Fruit fly (Drosophila melanogaster) whole organism, pupa: ENCODE results near the gene CG4270.

Experiments used
- CG10348 ChIP-seq: fragments of 200-800 bp; sonication (Bioruptor generic); IDR thresholded peaks from 2 replicates; pipeline ENCODE4 v1.3.6; 2022; ENCODE audit warnings: missing biosample characterization, missing genetic modification characterization
- CG12605 ChIP-seq: fragments of 200-800 bp; sonication (Bioruptor generic); IDR thresholded peaks from 2 replicates; pipeline ENCODE4 v1.3.6; 2022; ENCODE audit warnings: missing biosample characterization, missing genetic modification characterization
- CG13204 ChIP-seq: fragments of 200-800 bp; sonication (Bioruptor generic); optimal IDR thresholded peaks from 2 replicates; lab custom pipeline; 2018; ENCODE audit warnings: missing biosample characterization, mild to moderate bottlenecking, missing genetic modification characterization, moderate library complexity
- CG14655 ChIP-seq: fragments of 200-800 bp; sonication (Bioruptor generic); optimal IDR thresholded peaks from 3 replicates; lab custom pipeline; 2017; ENCODE audit warnings: mild to moderate bottlenecking, missing biosample characterization, missing genetic modification reagents, missing genetic modification characterization
- CG15710 ChIP-seq: fragments of 200-800 bp; sonication (Bioruptor generic); optimal IDR thresholded peaks from 2 replicates; lab custom pipeline; 2018; ENCODE audit warnings: missing biosample characterization, mild to moderate bottlenecking, missing genetic modification characterization, moderate library complexity
- CG17806 ChIP-seq: fragments of 200-800 bp; sonication (Bioruptor generic); optimal IDR thresholded peaks from 2 replicates; lab custom pipeline; 2018; ENCODE audit warnings: missing biosample characterization, mild to moderate bottlenecking, missing genetic modification characterization, moderate library complexity
- CG32121 ChIP-seq: fragments of 200-800 bp; sonication (Bioruptor generic); IDR thresholded peaks from 2 replicates; pipeline ENCODE4 v1.3.6; 2022; ENCODE audit warnings: missing biosample characterization, missing genetic modification characterization
- CG34367 ChIP-seq: fragments of 200-800 bp; sonication (Bioruptor generic); optimal IDR thresholded peaks from 2 replicates; lab custom pipeline; 2018; ENCODE audit warnings: missing biosample characterization, mild to moderate bottlenecking, missing genetic modification characterization
- CG4496 ChIP-seq: fragments of 200-800 bp; sonication (Bioruptor generic); IDR thresholded peaks from 3 replicates; pipeline ENCODE4 v1.3.6; 2022; ENCODE audit warnings: missing biosample characterization, missing genetic modification characterization
- CG8159 ChIP-seq: fragments of 200-800 bp; sonication (Bioruptor generic); optimal IDR thresholded peaks from 3 replicates; lab custom pipeline; 2018; ENCODE audit warnings: missing biosample characterization, mild to moderate bottlenecking, missing genetic modification characterization, moderate library complexity
- CG8301 ChIP-seq: fragments of 200-800 bp; sonication (Bioruptor generic); optimal IDR thresholded peaks from 2 replicates; lab custom pipeline; 2018; ENCODE audit warnings: missing biosample characterization, mild to moderate bottlenecking, missing genetic modification characterization
- CG9948 ChIP-seq: fragments of 200-800 bp; sonication (Bioruptor generic); optimal IDR thresholded peaks from 2 replicates; lab custom pipeline; 2018; ENCODE audit warnings: missing biosample characterization, mild to moderate bottlenecking, missing genetic modification characterization, moderate library complexity
- D1 ChIP-seq: fragments of 200-800 bp; sonication (Bioruptor generic); optimal IDR thresholded peaks from 2 replicates; lab custom pipeline; 2018; ENCODE audit warnings: missing biosample characterization, mild to moderate bottlenecking, missing genetic modification characterization, moderate library complexity
- EcR ChIP-seq: fragments of 200-800 bp; sonication (Bioruptor generic); optimal IDR thresholded peaks from 3 replicates; lab custom pipeline; 2019; ENCODE audit warnings: missing biosample characterization, missing genetic modification characterization, mild to moderate bottlenecking, moderate library complexity, missing genetic modification reagents
- Ets98B ChIP-seq: fragments of 200-800 bp; sonication (Bioruptor generic); IDR thresholded peaks from 2 replicates; pipeline ENCODE4 v1.3.6; 2022; ENCODE audit warnings: missing biosample characterization, missing genetic modification characterization
- Pif1A ChIP-seq: fragments of 200-800 bp; sonication (Bioruptor generic); optimal IDR thresholded peaks from 3 replicates; lab custom pipeline; 2016; ENCODE audit warnings: missing biosample characterization, missing genetic modification characterization
- Pif1B ChIP-seq: fragments of 200-800 bp; sonication (Bioruptor generic); optimal IDR thresholded peaks from 3 replicates; lab custom pipeline; 2016; ENCODE audit warnings: missing biosample characterization, missing genetic modification characterization
- Snoo ChIP-seq: fragments of 200-800 bp; sonication (Bioruptor generic); optimal IDR thresholded peaks from 3 replicates; lab custom pipeline; 2017; ENCODE audit warnings: missing biosample characterization, mild to moderate bottlenecking, missing genetic modification characterization, inconsistent platforms
- fd96Ca ChIP-seq: fragments of 200-800 bp; sonication (Bioruptor generic); IDR thresholded peaks from 3 replicates; pipeline ENCODE4 v1.3.6; 2022; ENCODE audit warnings: missing biosample characterization, missing genetic modification characterization
- gl ChIP-seq: fragments of 200-800 bp; sonication (Bioruptor generic); optimal IDR thresholded peaks from 2 replicates; lab custom pipeline; 2018; ENCODE audit warnings: missing biosample characterization, mild to moderate bottlenecking, missing genetic modification characterization
- rn ChIP-seq: fragments of 200-800 bp; sonication (Bioruptor generic); IDR thresholded peaks from 2 replicates; pipeline ENCODE4 v1.3.6; 2022; ENCODE audit warnings: missing biosample characterization, missing genetic modification characterization

CG4270 gene

DNA sequence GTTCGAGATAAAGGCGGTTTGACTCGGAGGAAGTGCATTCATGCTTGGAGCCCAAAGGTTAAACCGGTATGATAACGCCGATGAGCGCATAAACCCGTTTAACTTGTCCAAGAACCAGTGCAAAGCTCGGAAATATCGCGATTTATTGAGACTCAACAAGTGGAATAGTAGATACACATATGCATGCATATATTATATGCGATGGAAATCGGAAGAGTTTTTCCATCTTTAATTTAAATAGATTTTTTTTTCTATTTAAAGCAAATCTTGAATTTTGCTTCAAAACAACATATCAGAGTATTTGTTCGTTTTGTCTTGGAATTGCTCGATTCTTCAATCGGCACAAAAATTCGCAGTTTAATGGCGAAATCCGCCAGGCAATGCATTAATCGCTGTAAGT, 40.9 kb upstream of the CG4270 start:
- TF ChIP-seq EcR (GFP tag; lab: Kevin White, UChicago) (no peak), CG4496 (GFP tag; lab: Robert Waterston, UW) (0 out of 3 replicates have a peak, but pooled peaks have one; percentile 21), rn (GFP tag; lab: Robert Waterston, UW) (no peak), Pif1A (GFP tag; lab: Kevin White, UChicago) (peak; percentile 11), CG14655 (GFP tag; lab: Kevin White, UChicago) (peak; percentile 31), CG12605 (GFP tag; lab: Robert Waterston, UW) (no peak), CG8301 (tag; lab: Kevin White, UChicago) (peak; percentile 9)

DNA sequence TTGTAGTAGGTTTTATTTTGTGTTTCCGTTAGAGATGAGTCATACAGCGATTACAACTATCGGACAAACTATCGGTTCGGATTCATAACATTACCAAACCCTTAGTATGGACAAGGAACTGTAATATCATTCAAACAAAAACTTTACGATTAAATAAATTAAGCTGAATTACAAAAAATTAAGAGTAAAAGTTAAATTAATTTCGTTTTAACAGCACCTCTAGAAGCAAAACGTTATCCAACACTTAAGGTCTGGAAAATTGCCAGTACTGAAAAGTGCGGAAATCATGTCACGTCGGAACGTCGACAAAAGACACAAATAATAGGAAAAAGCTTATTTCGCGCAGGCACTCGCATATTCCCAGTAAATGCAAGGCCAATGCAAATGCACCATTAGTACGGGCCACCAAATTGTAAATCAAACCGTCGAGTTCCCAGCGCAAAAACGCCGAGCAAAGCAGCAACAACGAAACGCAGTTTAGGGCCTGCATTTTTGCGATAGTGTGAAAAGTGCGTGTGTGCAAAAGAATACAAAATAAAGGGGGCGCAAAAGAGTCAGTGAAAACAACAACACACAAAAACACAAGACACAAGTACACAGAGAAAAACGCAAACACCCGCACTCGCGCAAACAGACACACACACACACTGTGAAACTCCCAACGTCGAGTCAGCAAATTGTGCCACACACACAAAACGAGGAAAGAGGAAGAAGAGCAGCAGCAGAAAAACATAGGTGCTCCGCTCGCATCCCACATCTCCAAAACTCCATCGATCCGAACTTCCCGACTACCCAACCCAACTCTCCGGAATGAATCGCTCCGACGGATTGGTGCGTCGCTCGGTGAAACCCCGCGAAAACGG, 36.8 kb upstream of the CG4270 start, which contains the start of the genes CG15387 and sau:
CG15387 (minus strand) TSS at position 36 of the 863 bp plus-strand sequence.
sau (plus strand) TSS at position 84 of the 863 bp plus-strand sequence.
- TF ChIP-seq CG8301 (tag; lab: Kevin White, UChicago) (peak; percentile 69), fd96Ca (GFP tag; lab: Robert Waterston, UW) (peak; percentile 75), gl (tag; lab: Kevin White, UChicago) (peak; percentile 17), CG4496 (GFP tag; lab: Robert Waterston, UW) (peak; percentile 85), rn (GFP tag; lab: Robert Waterston, UW) (peak; percentile 58; the same call in 1 of the 2 replicates), CG32121 (GFP tag; lab: Robert Waterston, UW) (peak; percentile 85), Pif1B (GFP tag; lab: Kevin White, UChicago) (peak; percentile 65), Ets98B (GFP tag; lab: Robert Waterston, UW) (peak; percentile 68), CG14655 (GFP tag; lab: Kevin White, UChicago) (peak; percentile 76), CG12605 (GFP tag; lab: Robert Waterston, UW) (no peak), CG9948 (peak; percentile 56), CG10348 (GFP tag; lab: Robert Waterston, UW) (no peak), Pif1A (GFP tag; lab: Kevin White, UChicago) (peak; percentile 77), EcR (GFP tag; lab: Kevin White, UChicago) (no peak), CG34367 (tag; lab: Kevin White, UChicago) (peak; percentile 72), Snoo (peak; percentile 76), D1 (no peak), CG8159 (tag; lab: Kevin White, UChicago) (peak; percentile 77), CG15710 (tag; lab: Kevin White, UChicago) (peak; percentile 84), CG13204 (GFP tag; lab: Kevin White, UChicago) (no peak), CG17806 (tag; lab: Kevin White, UChicago) (peak; percentile 62)

DNA sequence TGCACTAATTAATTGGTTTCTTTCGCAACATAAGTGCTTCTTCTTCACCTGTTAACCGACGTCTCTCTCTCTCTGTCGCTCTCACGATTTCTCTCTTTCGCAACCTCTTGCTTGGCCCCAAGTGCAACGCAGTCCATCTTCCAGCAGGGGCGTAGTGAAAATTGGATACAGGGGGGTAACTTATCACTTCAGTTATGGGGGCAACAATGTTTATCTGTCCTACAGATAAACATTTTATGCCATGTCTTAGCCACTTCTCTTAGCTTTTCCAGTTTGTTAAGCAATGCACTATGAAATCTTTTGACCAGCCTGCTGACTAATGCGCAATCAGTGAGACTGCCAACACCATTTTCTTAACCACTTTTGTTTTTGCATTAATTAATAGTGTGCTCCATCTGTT, 35.9 kb upstream of the CG4270 start:
- peak; percentile 85 for TF ChIP-seq Pif1A (GFP tag; lab: Kevin White, UChicago)
- no peak for TF ChIP-seq CG13204 (GFP tag; lab: Kevin White, UChicago)
- no peak for TF ChIP-seq gl (tag; lab: Kevin White, UChicago)
- TF ChIP-seq Snoo = peak; percentile 74
- TF ChIP-seq fd96Ca (GFP tag; lab: Robert Waterston, UW) = peak; percentile 86
- peak; percentile 62 for TF ChIP-seq CG8159 (tag; lab: Kevin White, UChicago)
- TF ChIP-seq CG34367 (tag; lab: Kevin White, UChicago) = peak; percentile 60
- no peak for TF ChIP-seq rn (GFP tag; lab: Robert Waterston, UW)
- peak; percentile 69 for TF ChIP-seq CG8301 (tag; lab: Kevin White, UChicago)
- TF ChIP-seq CG17806 (tag; lab: Kevin White, UChicago) = peak; percentile 72
- TF ChIP-seq CG10348 (GFP tag; lab: Robert Waterston, UW) = peak; percentile 54; the same call in 1 of the 2 replicates
- no peak for TF ChIP-seq D1
- TF ChIP-seq CG14655 (GFP tag; lab: Kevin White, UChicago) = peak; percentile 76
- TF ChIP-seq CG12605 (GFP tag; lab: Robert Waterston, UW) = peak; percentile 84
- TF ChIP-seq Ets98B (GFP tag; lab: Robert Waterston, UW) = peak; percentile 83
- peak; percentile 68 for TF ChIP-seq CG15710 (tag; lab: Kevin White, UChicago)
- peak; percentile 87 for TF ChIP-seq CG4496 (GFP tag; lab: Robert Waterston, UW)
- peak; percentile 76 for TF ChIP-seq Pif1B (GFP tag; lab: Kevin White, UChicago)
- peak; percentile 59 for TF ChIP-seq CG9948
- no peak for TF ChIP-seq EcR (GFP tag; lab: Kevin White, UChicago)
- TF ChIP-seq CG32121 (GFP tag; lab: Robert Waterston, UW) = peak; percentile 82
- TF ChIP-seq, all 21 proteins: peak for 16

DNA sequence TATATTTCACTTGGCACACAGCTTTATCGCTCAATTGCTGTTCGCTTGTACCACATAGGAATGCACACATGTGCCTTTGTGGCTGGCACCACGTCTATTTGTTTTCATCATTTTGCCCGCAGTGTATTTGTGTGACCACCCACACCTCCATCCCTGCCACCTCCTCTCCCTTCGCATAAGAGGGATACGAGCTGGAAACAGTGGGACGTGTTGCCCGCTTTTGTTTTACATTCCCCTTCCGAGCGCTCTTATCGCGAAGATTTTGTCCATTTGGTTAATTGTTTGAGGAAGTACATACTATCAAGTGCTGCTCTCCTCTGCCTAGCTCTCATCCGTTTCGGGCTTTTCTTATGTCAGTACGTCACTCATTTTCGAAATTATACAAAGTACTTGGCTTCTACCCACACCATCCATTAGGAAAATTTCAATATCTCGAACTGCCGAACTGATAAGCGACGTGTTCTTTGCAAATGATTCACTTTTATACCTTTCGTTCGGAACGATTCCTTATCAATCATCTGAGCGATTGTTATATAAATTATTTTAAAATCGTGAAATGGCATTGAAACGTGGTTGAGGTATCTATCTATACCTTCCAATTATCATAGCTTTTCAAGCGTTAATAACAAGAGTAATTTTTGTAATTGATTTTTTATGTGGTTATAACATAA, 34.9 kb upstream of the CG4270 start:
- TF ChIP-seq CG34367 (tag; lab: Kevin White, UChicago) = no peak
- 0 out of 3 replicates have a peak, but pooled peaks have one; percentile 33 for TF ChIP-seq fd96Ca (GFP tag; lab: Robert Waterston, UW)
- peak; percentile 42 for TF ChIP-seq Ets98B (GFP tag; lab: Robert Waterston, UW)

DNA sequence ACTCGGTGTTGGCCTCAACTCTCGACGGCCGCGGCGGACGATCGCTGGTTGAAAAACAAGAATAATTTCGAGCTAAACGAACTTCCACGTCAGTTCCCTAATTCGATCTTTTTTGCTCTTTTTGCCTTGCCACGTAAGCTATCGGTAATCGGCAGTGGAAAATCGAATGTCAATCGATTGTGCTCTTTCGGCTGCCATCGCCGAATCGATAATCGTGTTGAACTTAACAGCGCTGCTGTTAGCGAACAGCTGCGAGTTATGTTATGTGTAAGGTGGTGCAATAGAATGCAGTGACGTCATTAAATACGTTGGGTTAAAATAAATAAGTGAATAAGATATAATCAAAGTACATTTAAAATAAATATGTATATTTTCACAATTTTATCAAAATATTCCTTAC, 26.5 kb upstream of the CG4270 start, which contains the start of gene Sec24CD:
Sec24CD (minus strand) TSS at position 123 of the 400 bp plus-strand sequence.
- no peak for TF ChIP-seq CG32121 (GFP tag; lab: Robert Waterston, UW)
- no peak for TF ChIP-seq Pif1A (GFP tag; lab: Kevin White, UChicago)
- no peak for TF ChIP-seq CG8301 (tag; lab: Kevin White, UChicago)
- peak; percentile 36 for TF ChIP-seq EcR (GFP tag; lab: Kevin White, UChicago)
